Worm (Caenorhabditis elegans): ENCODE data around the gene Y41C4A.9.

DNA sequence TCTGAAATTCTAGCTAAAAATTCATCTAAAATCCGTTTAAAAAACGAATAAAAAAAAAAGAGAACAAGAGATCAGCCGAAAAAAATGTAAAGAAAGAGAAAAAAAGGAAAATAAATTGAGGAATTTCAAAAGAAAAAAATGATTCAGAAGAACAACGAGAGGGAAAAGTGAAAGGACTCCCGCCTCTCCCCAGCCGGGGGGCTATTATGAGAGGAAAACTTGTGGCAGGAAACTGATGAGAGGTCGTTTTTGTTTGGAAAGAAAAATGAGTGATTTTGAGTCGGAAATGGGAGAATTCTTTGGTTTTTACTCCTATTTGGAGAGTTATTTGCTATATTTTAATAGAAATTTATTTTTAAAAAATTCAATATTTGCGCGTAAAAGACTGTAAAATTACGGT, 23.7 kb upstream of the Y41C4A.9 start:
- TF ChIP-seq lsl-1 (GFP tag; optimal IDR thresholded peaks at IDR 0.05): no peak
- TF ChIP-seq let-526 (GFP tag; IDR thresholded peaks at IDR 0.05): no peak
- TF ChIP-seq die-1 (tag; optimal IDR thresholded peaks at IDR 0.05): no peak
- TF ChIP-seq unc-62 (GFP tag; optimal IDR thresholded peaks at IDR 0.05): no peak
- TF ChIP-seq efl-1 (GFP tag; optimal IDR thresholded peaks at IDR 0.05): no peak
- no peak for TF ChIP-seq cebp-2 (GFP tag; IDR thresholded peaks at IDR 0.05)

Data from whole organism, young adult.